Worm (Caenorhabditis elegans) whole organism, midembryonic: ENCODE results near the gene F40G9.15.

Experiments used
- T22C8.4 ChIP-seq: fragments of 200-800 bp; sonication (Bioruptor generic); IDR thresholded peaks from 2 replicates; pipeline ENCODE4 v1.3.6; 2022; ENCODE audit warnings: missing genetic modification characterization, missing compliant biosample characterization
- cog-1 ChIP-seq: sonication (generic microtip); optimal IDR thresholded peaks from 2 replicates; lab custom pipeline; 2016; ENCODE audit warnings: missing genetic modification characterization, missing compliant biosample characterization
- flt-1 ChIP-seq: fragments of 200-800 bp; sonication (Bioruptor generic); IDR thresholded peaks from 2 replicates; pipeline ENCODE4 v1.3.6; 2022; ENCODE audit warnings: missing genetic modification characterization, missing compliant biosample characterization
- klf-2 ChIP-seq: fragments of 200-800 bp; sonication (Bioruptor generic); conservative IDR thresholded peaks from 2 replicates; pipeline ENCODE4 v1.3.6; 2022; ENCODE audit warnings: missing genetic modification reagents, missing genetic modification characterization, missing compliant biosample characterization
- med-1 ChIP-seq: sonication (generic microtip); optimal IDR thresholded peaks from 2 replicates; lab custom pipeline; 2017; ENCODE audit warnings: missing genetic modification characterization, mild to moderate bottlenecking, missing compliant biosample characterization, antibody characterized with exemption, missing genetic modification reagents; ENCODE audit not compliant: insufficient read depth
- ref-1 ChIP-seq: fragments of 200-800 bp; sonication (Bioruptor generic); conservative IDR thresholded peaks from 2 replicates; pipeline ENCODE4 v1.3.6; 2022; ENCODE audit warnings: missing genetic modification reagents, missing genetic modification characterization, missing compliant biosample characterization
- tab-1 ChIP-seq: fragments of 200-800 bp; sonication (Bioruptor generic); IDR thresholded peaks from 2 replicates; pipeline ENCODE4 v1.3.6; 2022; ENCODE audit warnings: missing genetic modification characterization, missing compliant biosample characterization
- ztf-23 ChIP-seq: fragments of 200-800 bp; sonication (Bioruptor generic); IDR thresholded peaks from 2 replicates; pipeline ENCODE4 v1.3.6; 2022; ENCODE audit warnings: missing genetic modification reagents, missing genetic modification characterization, missing compliant biosample characterization
- ztf-29 ChIP-seq: fragments of 200-800 bp; sonication (Bioruptor generic); IDR thresholded peaks from 2 replicates; pipeline ENCODE4 v1.3.6; 2022; ENCODE audit warnings: missing genetic modification reagents, missing genetic modification characterization, missing compliant biosample characterization

F40G9.15 gene

ce11 chrIII:175733-176132 is 6.4 kb upstream of the F40G9.15 start, which contains the start of gene clec-148:
TSS of gene clec-148 (minus strand) at chrIII:175833.
- no peak for TF ChIP-seq cog-1 (tag; lab: Kevin White, UChicago)
- TF ChIP-seq med-1 (GFP tag; lab: Kevin White, UChicago) = no peak
- TF ChIP-seq ref-1 (GFP tag; lab: Robert Waterston, UW) = no peak
- no peak for TF ChIP-seq klf-2 (GFP tag; lab: Robert Waterston, UW)
- TF ChIP-seq tab-1 (GFP tag; lab: Robert Waterston, UW) = no peak
- TF ChIP-seq ztf-23 (GFP tag; lab: Robert Waterston, UW) = no peak
- no peak for TF ChIP-seq ztf-29
- TF ChIP-seq T22C8.4 (GFP tag; lab: Robert Waterston, UW) = no peak
- no peak for TF ChIP-seq flt-1 (GFP tag; lab: Robert Waterston, UW)

DNA sequence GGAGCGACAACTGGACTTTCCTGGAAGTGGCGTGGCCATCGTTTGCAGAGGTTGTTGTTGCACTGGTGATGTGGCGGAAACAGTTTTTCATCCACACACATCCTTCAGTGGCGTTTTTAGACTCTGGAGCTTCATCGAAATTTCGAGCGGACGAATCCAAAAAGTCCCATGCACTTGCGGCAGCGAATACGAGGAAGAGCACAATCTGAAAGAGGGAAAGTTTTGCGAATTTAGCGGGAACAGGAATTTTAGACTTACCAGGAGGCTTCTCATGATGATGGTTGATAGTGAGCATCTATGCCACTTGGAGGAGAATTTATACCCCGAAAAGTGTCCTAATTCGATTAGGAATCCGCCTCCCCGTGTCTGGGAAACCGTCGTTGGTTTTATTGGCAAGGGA is 4.5 kb upstream of the F40G9.15 start, which contains the start of gene F40G9.14:
F40G9.14 (minus strand) TSS at position 101 of the 400 bp plus-strand sequence.
- TF ChIP-seq ref-1 (GFP tag; lab: Robert Waterston, UW) = no peak
- TF ChIP-seq ztf-29 = no peak
- no peak for TF ChIP-seq T22C8.4 (GFP tag; lab: Robert Waterston, UW)
- no peak for TF ChIP-seq flt-1 (GFP tag; lab: Robert Waterston, UW)
- TF ChIP-seq tab-1 (GFP tag; lab: Robert Waterston, UW) = no peak
- TF ChIP-seq klf-2 (GFP tag; lab: Robert Waterston, UW) = no peak
- no peak for TF ChIP-seq med-1 (GFP tag; lab: Kevin White, UChicago)
- TF ChIP-seq cog-1 (tag; lab: Kevin White, UChicago) = no peak
- TF ChIP-seq ztf-23 (GFP tag; lab: Robert Waterston, UW) = no peak

DNA sequence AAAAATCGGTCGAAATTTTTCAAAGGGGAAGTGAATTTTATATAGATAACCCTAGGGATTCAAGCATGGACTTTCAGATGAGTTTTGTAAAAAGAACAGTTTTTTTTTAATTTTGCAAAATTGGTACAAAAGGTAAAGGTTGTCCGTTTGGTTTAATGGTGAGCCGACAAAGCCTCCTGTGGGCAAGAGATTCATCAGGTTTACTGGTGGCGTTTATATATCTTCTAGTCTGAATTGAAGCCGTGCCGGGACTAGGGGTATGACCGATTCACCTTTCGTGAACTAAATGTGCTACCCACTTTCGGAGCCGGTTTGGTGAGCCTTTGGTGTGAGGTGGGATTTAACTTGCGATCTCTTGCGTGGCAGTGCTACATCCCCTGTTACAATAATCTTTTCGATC is 4.1 kb upstream of the F40G9.15 start:
- TF ChIP-seq T22C8.4 (GFP tag; lab: Robert Waterston, UW) (no peak), ztf-29 (no peak)

- no peak for TF ChIP-seq ref-1 (GFP tag; lab: Robert Waterston, UW)
- TF ChIP-seq flt-1 (GFP tag; lab: Robert Waterston, UW) = no peak
- TF ChIP-seq klf-2 (GFP tag; lab: Robert Waterston, UW) = no peak
- TF ChIP-seq ztf-29 = no peak
- no peak for TF ChIP-seq cog-1 (tag; lab: Kevin White, UChicago)
- TF ChIP-seq T22C8.4 (GFP tag; lab: Robert Waterston, UW) = no peak
- no peak for TF ChIP-seq med-1 (GFP tag; lab: Kevin White, UChicago)
- no peak for TF ChIP-seq ztf-23 (GFP tag; lab: Robert Waterston, UW)
- TF ChIP-seq tab-1 (GFP tag; lab: Robert Waterston, UW) = no peak
These were observed 3.0 kb upstream of the F40G9.15 start, which contains the start of gene F40G9.6 for ce11 chrIII:179123-179592. TSS of gene F40G9.6 (plus strand) at chrIII:179542.

DNA sequence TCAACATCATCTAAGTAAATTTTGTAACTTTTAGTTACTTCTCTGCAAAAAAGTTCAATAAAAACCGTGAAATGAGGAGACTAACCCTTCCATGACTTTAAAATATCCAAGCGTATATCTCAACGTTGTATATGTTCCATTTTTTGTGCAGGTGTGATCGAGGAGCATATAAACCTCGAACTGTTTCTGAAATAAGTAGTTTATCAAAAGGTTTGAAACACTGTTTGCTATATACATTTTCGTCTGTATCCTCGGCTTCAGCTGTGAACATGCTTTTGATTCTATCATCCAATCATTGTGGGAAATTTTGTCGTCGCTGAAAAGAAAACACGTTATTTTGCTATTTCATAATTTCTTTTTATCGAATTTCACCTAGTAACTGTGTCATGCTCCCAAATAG is 1.2 kb upstream of the F40G9.15 start, which contains the start of gene F40G9.5:
F40G9.5 (plus strand) TSS at position 301 of the 400 bp plus-strand sequence.
- TF ChIP-seq ztf-23 (GFP tag; lab: Robert Waterston, UW) (no peak), ref-1 (GFP tag; lab: Robert Waterston, UW) (no peak), med-1 (GFP tag; lab: Kevin White, UChicago) (no peak), tab-1 (GFP tag; lab: Robert Waterston, UW) (no peak), T22C8.4 (GFP tag; lab: Robert Waterston, UW) (no peak), cog-1 (tag; lab: Kevin White, UChicago) (no peak), klf-2 (GFP tag; lab: Robert Waterston, UW) (no peak), ztf-29 (no peak), flt-1 (GFP tag; lab: Robert Waterston, UW) (no peak)

- TF ChIP-seq klf-2 (GFP tag; lab: Robert Waterston, UW) (no peak), med-1 (GFP tag; lab: Kevin White, UChicago) (no peak), cog-1 (tag; lab: Kevin White, UChicago) (no peak), T22C8.4 (GFP tag; lab: Robert Waterston, UW) (no peak), ztf-23 (GFP tag; lab: Robert Waterston, UW) (no peak), ztf-29 (no peak), ref-1 (GFP tag; lab: Robert Waterston, UW) (no peak), flt-1 (GFP tag; lab: Robert Waterston, UW) (no peak), tab-1 (GFP tag; lab: Robert Waterston, UW) (no peak)
These were observed 892 bp downstream of the F40G9.15 start for ce11 chrIII:183072-183471.

- TF ChIP-seq ztf-23 (GFP tag; lab: Robert Waterston, UW) = no peak
- 0 out of 2 replicates have a peak, but pooled peaks have one; percentile 5 for TF ChIP-seq T22C8.4 (GFP tag; lab: Robert Waterston, UW)
- TF ChIP-seq flt-1 (GFP tag; lab: Robert Waterston, UW) = no peak
These were observed 2.2 kb downstream of the F40G9.15 start for ce11 chrIII:184335-184734.

DNA sequence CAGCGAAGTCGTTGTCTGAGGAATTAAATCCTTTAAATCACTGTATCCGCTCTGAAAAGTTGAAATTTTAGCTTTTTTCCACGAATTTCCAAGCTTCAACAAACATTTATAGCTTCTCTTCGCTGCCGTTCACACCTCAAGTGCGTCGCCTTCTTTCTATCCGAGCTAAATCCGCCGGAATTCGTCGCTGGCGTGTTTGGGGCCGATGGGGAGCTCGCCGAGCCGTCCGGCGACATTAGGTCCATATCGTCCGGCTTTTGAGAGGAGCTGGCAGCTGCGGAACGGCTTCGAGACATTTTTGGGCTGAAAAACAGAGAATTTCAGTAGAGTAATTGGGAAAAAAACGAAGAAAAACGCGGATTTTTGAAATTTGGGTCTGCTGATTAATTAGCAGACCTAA is 5.6 kb downstream of the F40G9.15 start, which contains the start of gene mxl-2:
mxl-2 (minus strand) TSS at position 303 of the 400 bp plus-strand sequence.
- TF ChIP-seq ref-1 (GFP tag; lab: Robert Waterston, UW) = no peak
- no peak for TF ChIP-seq ztf-29
- no peak for TF ChIP-seq cog-1 (tag; lab: Kevin White, UChicago)
- TF ChIP-seq tab-1 (GFP tag; lab: Robert Waterston, UW) = no peak
- no peak for TF ChIP-seq ztf-23 (GFP tag; lab: Robert Waterston, UW)
- no peak for TF ChIP-seq flt-1 (GFP tag; lab: Robert Waterston, UW)
- TF ChIP-seq klf-2 (GFP tag; lab: Robert Waterston, UW) = no peak
- no peak for TF ChIP-seq med-1 (GFP tag; lab: Kevin White, UChicago)
- no peak for TF ChIP-seq T22C8.4 (GFP tag; lab: Robert Waterston, UW)

- no peak for TF ChIP-seq ztf-23 (GFP tag; lab: Robert Waterston, UW)
- no peak for TF ChIP-seq ztf-29
These were observed 6.3 kb downstream of the F40G9.15 start, which contains the start of gene ubc-20 for ce11 chrIII:188426-188888. TSS of gene ubc-20 (plus strand) at chrIII:188838.
